Fruit fly (Drosophila melanogaster) S2 (cell line): ENCODE measurements around the gene CG33796.

Experiments
- CG8478 ChIP-seq: fragments of >200 bp; optimal IDR thresholded peaks from 2 replicates; lab custom pipeline; 2018
- CTCF ChIP-seq, 2 experiments: fragments of >200 bp; optimal IDR thresholded peaks; 2 replicates each; lab custom pipeline; 2018

CG33796 gene

DNA sequence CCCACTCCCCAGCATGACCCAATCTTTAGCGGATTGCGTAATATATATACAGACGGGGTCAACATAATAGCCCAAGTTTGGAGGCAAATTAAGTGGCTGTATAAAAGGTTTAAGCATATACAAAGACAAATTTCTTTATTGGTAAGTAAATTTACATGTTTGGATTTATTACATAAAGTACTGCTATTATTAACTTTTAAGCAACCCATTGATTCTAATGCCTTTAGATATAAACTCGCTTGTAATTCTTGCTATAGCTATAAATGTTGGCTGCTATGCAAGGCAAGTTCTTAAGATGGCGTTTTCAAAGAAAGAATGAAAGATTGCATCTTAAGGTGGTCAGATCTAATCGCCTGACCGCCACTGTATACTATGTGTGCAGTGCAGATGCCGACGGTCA is 32.6 kb upstream of the CG33796 start:
- TF ChIP-seq CG8478 (no peak), CTCF (optimal IDR thresholded peaks at IDR 0.05; lab: Kevin White, UChicago) (no peak)

DNA sequence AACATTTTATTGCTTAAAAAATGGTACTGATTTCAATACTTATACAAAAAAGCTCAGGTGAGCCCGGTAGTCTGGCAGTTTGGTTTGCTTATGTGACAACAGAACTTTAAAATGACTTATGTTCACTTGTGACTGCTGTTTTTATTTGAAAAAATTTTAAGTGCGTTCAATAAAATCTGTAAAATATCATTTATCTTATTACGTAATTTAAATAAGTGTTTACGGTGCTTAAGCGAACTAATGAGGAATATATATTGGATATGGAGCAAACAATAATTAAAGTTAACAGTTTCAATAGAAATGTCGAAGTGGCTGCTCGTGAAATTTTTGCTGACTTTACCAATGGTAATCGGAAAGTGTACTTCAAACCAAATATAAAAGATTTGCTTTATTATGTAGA is 31.1 kb upstream of the CG33796 start, which contains the start of gene dls:
Gene dls (plus strand): TSS at position 301 of the 400 bp plus-strand sequence.
- no peak for TF ChIP-seq CG8478
- TF ChIP-seq CTCF (optimal IDR thresholded peaks at IDR 0.05; lab: Kevin White, UChicago) = no peak

DNA sequence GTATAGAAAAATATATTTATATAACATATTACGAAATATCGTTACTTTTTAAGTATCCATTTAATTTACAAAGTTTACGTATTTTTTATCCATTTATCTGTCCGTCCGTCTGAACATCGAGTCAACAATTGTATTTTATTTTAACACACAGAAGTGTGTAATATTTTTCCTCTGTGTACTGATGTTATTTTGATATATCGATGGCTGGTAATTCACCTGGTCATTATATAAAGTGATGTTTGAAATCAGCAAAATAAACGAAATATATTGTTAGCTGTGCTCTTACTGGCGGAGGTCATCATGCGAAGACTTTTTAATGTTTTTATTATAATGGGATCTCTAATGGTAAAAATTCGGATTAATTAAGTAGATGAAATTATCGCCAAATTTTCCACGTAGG is 30.0 kb upstream of the CG33796 start, which contains the start of gene CG33689:
Gene CG33689 (plus strand): TSS at position 301 of the 400 bp plus-strand sequence.
- TF ChIP-seq CG8478 (no peak), CTCF (optimal IDR thresholded peaks at IDR 0.05; lab: Kevin White, UChicago) (no peak)

DNA sequence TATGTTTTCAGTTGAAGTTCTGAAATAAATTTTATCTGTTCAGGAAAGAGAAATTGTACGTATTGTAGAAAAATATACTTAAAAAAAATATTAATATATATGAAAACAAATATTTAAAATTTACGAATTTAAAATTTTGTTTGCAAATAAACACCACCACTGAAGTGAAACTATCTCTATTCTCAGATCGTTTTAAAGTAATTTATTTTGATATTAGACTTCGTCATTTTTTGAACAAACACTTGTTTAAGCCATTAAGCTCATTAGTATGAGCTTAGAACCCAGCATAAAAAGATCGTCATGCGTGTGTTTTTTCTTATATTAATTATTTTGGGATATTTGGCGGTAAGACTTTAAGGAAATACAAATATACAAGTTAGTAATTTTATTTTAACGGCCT is 29.0 kb upstream of the CG33796 start, which contains the start of gene CG33688:
Gene CG33688 (plus strand): TSS at position 301 of the 400 bp plus-strand sequence.
- no peak for TF ChIP-seq CG8478
- TF ChIP-seq CTCF (optimal IDR thresholded peaks at IDR 0.05; lab: Kevin White, UChicago) = no peak

DNA sequence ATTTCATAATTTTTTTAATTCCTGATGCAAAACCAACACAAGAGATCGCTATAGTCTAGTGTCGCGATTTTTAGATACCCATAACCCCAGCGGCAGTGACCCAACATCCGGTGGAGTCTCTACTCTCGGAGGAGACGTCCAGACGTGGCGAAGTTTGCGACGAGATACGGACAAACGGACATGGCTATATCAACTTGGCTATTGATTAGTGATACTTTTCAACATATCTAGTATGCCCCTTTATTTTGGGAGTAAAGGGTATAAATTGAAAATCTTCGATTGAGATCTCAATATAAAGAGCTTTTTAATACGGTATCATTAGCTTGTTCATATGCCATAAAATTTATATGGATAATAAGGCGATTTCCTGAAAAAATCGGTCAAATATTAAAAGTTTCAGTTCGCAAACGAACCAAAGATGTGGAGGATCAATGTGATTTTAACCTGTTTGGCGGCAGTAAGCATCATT is 27.6 kb upstream of the CG33796 start, which contains the start of gene CG33687:
Gene CG33687 (plus strand): TSS at position 419 of the 469 bp plus-strand sequence.
- TF ChIP-seq CTCF (optimal IDR thresholded peaks at IDR 0.05; lab: Kevin White, UChicago) (no peak), CG8478 (no peak)

DNA sequence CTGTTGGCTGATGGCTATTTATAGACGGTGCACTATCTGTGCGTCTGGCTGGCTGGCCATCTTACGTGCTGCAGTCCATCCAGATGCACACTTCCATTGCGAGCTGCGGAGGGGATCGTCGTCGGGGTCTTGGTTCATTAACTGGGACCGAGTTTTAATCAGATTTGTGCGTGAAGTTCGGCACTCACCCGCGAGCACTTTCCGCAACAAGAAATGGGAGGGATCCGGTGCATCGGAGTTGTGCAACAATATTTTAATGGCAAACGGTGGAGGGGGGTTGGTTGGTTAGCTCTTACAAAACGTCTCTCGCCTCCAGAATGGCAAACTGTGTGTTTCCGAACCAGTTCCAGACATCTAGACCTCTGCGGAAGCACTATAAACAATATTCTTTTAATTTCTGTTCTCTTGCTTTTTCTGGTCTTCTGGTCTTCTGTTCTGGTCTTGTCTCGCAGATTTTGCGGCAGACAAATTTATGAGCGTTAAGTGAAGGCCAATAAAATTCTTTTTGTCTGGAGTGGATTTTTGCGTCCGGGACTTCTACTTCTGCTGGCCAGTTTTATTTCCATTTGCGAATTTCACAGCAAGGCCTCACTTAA is 26.8 kb upstream of the CG33796 start:
- TF ChIP-seq CG8478 (no peak), CTCF (optimal IDR thresholded peaks at IDR 0.05; lab: Kevin White, UChicago) (no peak)

DNA sequence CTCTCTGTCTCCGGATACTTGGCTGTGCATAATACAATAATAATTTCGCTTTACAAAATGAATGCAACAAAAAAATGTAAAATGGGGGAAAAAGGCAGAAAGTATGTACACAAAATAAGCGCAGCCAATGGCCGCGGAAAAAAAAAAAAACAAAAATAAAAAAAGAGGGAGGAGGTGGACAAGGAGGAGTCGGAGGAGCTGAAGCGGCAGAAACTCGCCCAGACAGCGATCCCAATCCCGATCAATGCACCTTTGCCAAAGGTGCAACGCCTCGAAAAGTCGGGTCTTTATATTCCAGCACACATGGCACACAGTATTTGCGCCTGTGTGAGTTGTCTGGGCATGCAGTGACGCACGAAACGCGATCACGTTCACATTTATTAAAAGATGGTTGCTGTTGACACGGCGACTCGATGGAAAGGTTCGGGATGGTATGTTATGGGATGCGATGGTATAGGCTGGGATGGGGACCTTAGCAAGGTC is 25.6 kb upstream of the CG33796 start:
- TF ChIP-seq CTCF (optimal IDR thresholded peaks at IDR 0.05; lab: Kevin White, UChicago) (no peak), CG8478 (no peak)

dm6 chr3L:16193851-16194709 is 24.2 kb upstream of the CG33796 start:
- TF ChIP-seq CTCF (optimal IDR thresholded peaks at IDR 0.05; lab: Kevin White, UChicago) (no peak), CG8478 (no peak)

dm6 chr3L:16192561-16193355 is 22.9 kb upstream of the CG33796 start:
- TF ChIP-seq CTCF (optimal IDR thresholded peaks at IDR 0.05; lab: Kevin White, UChicago) (no peak), CG8478 (no peak)

dm6 chr3L:16190885-16191284 is 21.0 kb upstream of the CG33796 start:
- no peak for TF ChIP-seq CTCF (optimal IDR thresholded peaks at IDR 0.05; lab: Kevin White, UChicago)
- no peak for TF ChIP-seq CG8478

- TF ChIP-seq CG8478 (no peak), CTCF (optimal IDR thresholded peaks at IDR 0.05; lab: Kevin White, UChicago) (no peak)
Measured at dm6 chr3L:16189925-16190231, 20.0 kb upstream of the CG33796 start.

dm6 chr3L:16189058-16189924 is 19.4 kb upstream of the CG33796 start:
- TF ChIP-seq CG8478 = no peak
- TF ChIP-seq CTCF (optimal IDR thresholded peaks at IDR 0.05; lab: Kevin White, UChicago) = no peak

- TF ChIP-seq CG8478 = no peak
- no peak for TF ChIP-seq CTCF (optimal IDR thresholded peaks at IDR 0.05; lab: Kevin White, UChicago)
Measured at dm6 chr3L:16183493-16183892, 13.6 kb upstream of the CG33796 start.
